Worm (Caenorhabditis elegans) whole organism, young adult: ENCODE measurements around the gene F39G3.3.

ENCODE experiments used
- atf-7 ChIP-seq: sonication (generic microtip); optimal IDR thresholded peaks from 2 replicates; lab custom pipeline; 2017; ENCODE audit warnings: mild to moderate bottlenecking, missing genetic modification characterization, missing compliant biosample characterization
- lsl-1 ChIP-seq: fragments of 200-800 bp; sonication (Bioruptor generic); optimal IDR thresholded peaks from 2 replicates; lab custom pipeline; 2018; ENCODE audit warnings: mild to moderate bottlenecking, missing genetic modification characterization, moderate library complexity, missing compliant biosample characterization
- ztf-25 ChIP-seq: fragments of 200-800 bp; sonication (Bioruptor generic); IDR thresholded peaks from 2 replicates; pipeline ENCODE4 v1.3.6; 2022; ENCODE audit warnings: missing genetic modification reagents, missing genetic modification characterization, missing compliant biosample characterization

DNA sequence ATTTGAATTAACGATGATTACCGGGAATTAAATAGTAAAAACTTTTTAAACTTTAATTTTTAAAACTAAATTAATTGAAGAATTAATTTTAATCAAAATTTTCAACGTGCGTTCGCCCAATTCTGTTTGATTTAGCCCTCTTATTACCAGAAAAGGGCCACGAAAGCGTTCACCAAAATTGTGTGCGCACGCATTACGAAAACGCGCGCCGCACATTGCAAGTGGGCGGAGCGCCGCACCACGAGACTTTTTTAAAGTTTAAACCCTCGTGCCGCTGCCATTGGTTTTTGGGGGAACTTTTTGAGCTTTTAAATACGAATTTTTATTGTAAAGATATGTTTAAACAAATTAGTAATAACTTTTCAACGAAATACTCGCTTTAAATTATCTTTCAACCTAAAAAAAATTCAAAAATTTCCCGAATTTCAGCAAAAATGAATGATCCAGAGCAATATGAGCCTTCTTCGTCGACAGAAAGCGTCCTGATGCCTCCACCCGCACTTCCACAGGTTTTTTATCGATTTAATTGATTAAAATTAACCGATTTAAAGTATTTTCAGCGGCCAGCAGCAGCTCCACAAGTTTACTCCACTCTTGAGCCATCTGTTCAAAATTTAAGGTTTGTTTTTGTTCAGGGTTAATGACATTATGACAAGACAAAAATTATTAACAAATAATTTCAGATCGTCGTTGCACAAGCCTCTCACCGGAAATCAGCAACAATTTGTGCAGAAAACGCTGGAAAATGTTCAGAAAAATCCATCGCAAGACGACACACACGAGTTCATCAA is 44.8 kb upstream of the F39G3.3 start, which contains the start of gene taf-10:
- TF ChIP-seq lsl-1 (GFP tag; lab: Kevin White, UChicago) (no peak), ztf-25 (GFP tag; lab: Robert Waterston, UW) (no peak), atf-7 (no peak)
